Worm (Caenorhabditis elegans): ENCODE measurements around the gene zyg-9.
"Not testable (repeated sequence)": the region's sequence is repeated elsewhere in the genome, so short reads cannot be mapped to it uniquely, and the experiment has no call there.

zyg-9 gene

ce11 chrII:8419798-8420197 lies 37.8 kb upstream of the zyg-9 start, which contains the start of gene F14E5.8:
Gene F14E5.8, plus strand, starts transcription at chrII:8420098.
- TF ChIP-seq flt-1 (GFP tag; IDR thresholded peaks at IDR 0.05); ztf-29 (GFP tag; IDR thresholded peaks at IDR 0.05); klf-2 (GFP tag; conservative IDR thresholded peaks at IDR 0.05): not testable (repeated sequence)

ce11 chrII:8420775-8421388 lies 36.7 kb upstream of the zyg-9 start:
- no peak for TF ChIP-seq klf-2 (GFP tag; conservative IDR thresholded peaks at IDR 0.05)
- TF ChIP-seq T22C8.4 (GFP tag; IDR thresholded peaks at IDR 0.05) = no peak
- TF ChIP-seq ref-1 (GFP tag; conservative IDR thresholded peaks at IDR 0.05) = no peak
- TF ChIP-seq flt-1 (GFP tag; IDR thresholded peaks at IDR 0.05) = no peak
- no peak for TF ChIP-seq ztf-29 (GFP tag; IDR thresholded peaks at IDR 0.05)
- TF ChIP-seq ztf-23 (GFP tag; IDR thresholded peaks at IDR 0.05) = no peak
- no peak for TF ChIP-seq tab-1 (GFP tag; IDR thresholded peaks at IDR 0.05)
- TF ChIP-seq med-1 (GFP tag; optimal IDR thresholded peaks at IDR 0.05; ENCODE audit: insufficient read depth) = no peak
- TF ChIP-seq cog-1 (tag; optimal IDR thresholded peaks at IDR 0.05) = no peak

- TF ChIP-seq cog-1 (tag; optimal IDR thresholded peaks at IDR 0.05) (no peak), ztf-29 (GFP tag; IDR thresholded peaks at IDR 0.05) (no peak), med-1 (GFP tag; optimal IDR thresholded peaks at IDR 0.05; ENCODE audit: insufficient read depth) (no peak), ztf-23 (GFP tag; IDR thresholded peaks at IDR 0.05) (no peak), klf-2 (GFP tag; conservative IDR thresholded peaks at IDR 0.05) (no peak), flt-1 (GFP tag; IDR thresholded peaks at IDR 0.05) (no peak), ref-1 (GFP tag; conservative IDR thresholded peaks at IDR 0.05) (no peak), T22C8.4 (GFP tag; IDR thresholded peaks at IDR 0.05) (no peak), tab-1 (GFP tag; IDR thresholded peaks at IDR 0.05) (no peak)
Observed at ce11 chrII:8428758-8428946, 29.0 kb upstream of the zyg-9 start, which contains the start of gene F14E5.2. Gene F14E5.2, minus strand, starts transcription at chrII:8428858.

ce11 chrII:8428947-8429919 lies 28.4 kb upstream of the zyg-9 start:
- no peak for TF ChIP-seq ref-1 (GFP tag; conservative IDR thresholded peaks at IDR 0.05)

ce11 chrII:8431954-8432353 lies 25.7 kb upstream of the zyg-9 start, which contains the start of gene acp-2:
Gene acp-2, minus strand, starts transcription at chrII:8432054.
- no peak for TF ChIP-seq T22C8.4 (GFP tag; IDR thresholded peaks at IDR 0.05)
- no peak for TF ChIP-seq ztf-29 (GFP tag; IDR thresholded peaks at IDR 0.05)
- TF ChIP-seq tab-1 (GFP tag; IDR thresholded peaks at IDR 0.05) = no peak
- no peak for TF ChIP-seq ref-1 (GFP tag; conservative IDR thresholded peaks at IDR 0.05)
- TF ChIP-seq med-1 (GFP tag; optimal IDR thresholded peaks at IDR 0.05; ENCODE audit: insufficient read depth) = no peak
- no peak for TF ChIP-seq cog-1 (tag; optimal IDR thresholded peaks at IDR 0.05)
- TF ChIP-seq flt-1 (GFP tag; IDR thresholded peaks at IDR 0.05) = no peak
- no peak for TF ChIP-seq klf-2 (GFP tag; conservative IDR thresholded peaks at IDR 0.05)
- no peak for TF ChIP-seq ztf-23 (GFP tag; IDR thresholded peaks at IDR 0.05)

ce11 chrII:8435005-8435404 lies 22.6 kb upstream of the zyg-9 start, which contains the start of gene acp-4:
Gene acp-4, minus strand, starts transcription at chrII:8435105.
- TF ChIP-seq tab-1 (GFP tag; IDR thresholded peaks at IDR 0.05) = no peak
- no peak for TF ChIP-seq klf-2 (GFP tag; conservative IDR thresholded peaks at IDR 0.05)
- no peak for TF ChIP-seq cog-1 (tag; optimal IDR thresholded peaks at IDR 0.05)
- no peak for TF ChIP-seq ztf-23 (GFP tag; IDR thresholded peaks at IDR 0.05)
- no peak for TF ChIP-seq ref-1 (GFP tag; conservative IDR thresholded peaks at IDR 0.05)
- TF ChIP-seq med-1 (GFP tag; optimal IDR thresholded peaks at IDR 0.05; ENCODE audit: insufficient read depth) = no peak
- no peak for TF ChIP-seq flt-1 (GFP tag; IDR thresholded peaks at IDR 0.05)
- no peak for TF ChIP-seq ztf-29 (GFP tag; IDR thresholded peaks at IDR 0.05)
- TF ChIP-seq T22C8.4 (GFP tag; IDR thresholded peaks at IDR 0.05) = no peak

ce11 chrII:8437035-8437434 lies 20.6 kb upstream of the zyg-9 start, which contains the start of gene acp-3:
Gene acp-3, minus strand, starts transcription at chrII:8437135.
- no peak for TF ChIP-seq ztf-29 (GFP tag; IDR thresholded peaks at IDR 0.05)
- TF ChIP-seq cog-1 (tag; optimal IDR thresholded peaks at IDR 0.05) = no peak
- TF ChIP-seq med-1 (GFP tag; optimal IDR thresholded peaks at IDR 0.05; ENCODE audit: insufficient read depth) = no peak
- TF ChIP-seq ztf-23 (GFP tag; IDR thresholded peaks at IDR 0.05) = no peak
- no peak for TF ChIP-seq ref-1 (GFP tag; conservative IDR thresholded peaks at IDR 0.05)
- no peak for TF ChIP-seq flt-1 (GFP tag; IDR thresholded peaks at IDR 0.05)
- TF ChIP-seq T22C8.4 (GFP tag; IDR thresholded peaks at IDR 0.05) = no peak
- no peak for TF ChIP-seq klf-2 (GFP tag; conservative IDR thresholded peaks at IDR 0.05)
- no peak for TF ChIP-seq tab-1 (GFP tag; IDR thresholded peaks at IDR 0.05)

ce11 chrII:8438791-8439287 lies 18.8 kb upstream of the zyg-9 start, which contains the start of gene lips-10:
Gene lips-10, plus strand, starts transcription at chrII:8439168.
- TF ChIP-seq tab-1 (GFP tag; IDR thresholded peaks at IDR 0.05) (no peak), flt-1 (GFP tag; IDR thresholded peaks at IDR 0.05) (no peak), klf-2 (GFP tag; conservative IDR thresholded peaks at IDR 0.05) (no peak), ref-1 (GFP tag; conservative IDR thresholded peaks at IDR 0.05) (no peak), cog-1 (tag; optimal IDR thresholded peaks at IDR 0.05) (no peak), med-1 (GFP tag; optimal IDR thresholded peaks at IDR 0.05; ENCODE audit: insufficient read depth) (no peak), ztf-29 (GFP tag; IDR thresholded peaks at IDR 0.05) (no peak)

ce11 chrII:8440097-8440496 lies 17.5 kb upstream of the zyg-9 start:
- TF ChIP-seq T22C8.4 (GFP tag; IDR thresholded peaks at IDR 0.05) = no peak
- no peak for TF ChIP-seq ztf-29 (GFP tag; IDR thresholded peaks at IDR 0.05)
- no peak for TF ChIP-seq ref-1 (GFP tag; conservative IDR thresholded peaks at IDR 0.05)
- no peak for TF ChIP-seq ztf-23 (GFP tag; IDR thresholded peaks at IDR 0.05)
- no peak for TF ChIP-seq flt-1 (GFP tag; IDR thresholded peaks at IDR 0.05)
